Fruit fly (Drosophila melanogaster): ENCODE results near the gene naz.

The naz gene

dm6 chr3R:18328842-18329241, at the start of gene naz:
Gene naz (minus strand): TSS chr3R:18328942.
- TF ChIP-seq CG8478 (optimal IDR thresholded peaks at IDR 0.05) = no peak
- no peak for TF ChIP-seq CTCF (optimal IDR thresholded peaks at IDR 0.05)

- TF ChIP-seq CG8478 (optimal IDR thresholded peaks at IDR 0.05) = no peak
- no peak for TF ChIP-seq CTCF (optimal IDR thresholded peaks at IDR 0.05)
Observed at dm6 chr3R:18372688-18373304, 44.1 kb upstream of the naz start, which contains the start of gene gl. Gene gl (minus strand): TSS chr3R:18372738.

- TF ChIP-seq CTCF (optimal IDR thresholded peaks at IDR 0.05) = no peak
- TF ChIP-seq CG8478 (optimal IDR thresholded peaks at IDR 0.05) = no peak
Observed at dm6 chr3R:18371346-18371745, 42.6 kb upstream of the naz start.

dm6 chr3R:18368595-18368994, 39.9 kb upstream of the naz start:
- TF ChIP-seq CTCF (optimal IDR thresholded peaks at IDR 0.05) (no peak), CG8478 (optimal IDR thresholded peaks at IDR 0.05) (no peak)

- no peak for TF ChIP-seq CTCF (optimal IDR thresholded peaks at IDR 0.05)
- TF ChIP-seq CG8478 (optimal IDR thresholded peaks at IDR 0.05) = no peak
Observed at dm6 chr3R:18366644-18366985, 37.9 kb upstream of the naz start.

dm6 chr3R:18365978-18366643, 37.4 kb upstream of the naz start, which contains the start of the genes WRNexo and Nup43:
Gene WRNexo (minus strand): TSS chr3R:18366162.
Gene Nup43 (plus strand): TSS chr3R:18366638.
- TF ChIP-seq CG8478 (optimal IDR thresholded peaks at IDR 0.05) (no peak), CTCF (optimal IDR thresholded peaks at IDR 0.05) (no peak)

- TF ChIP-seq CG8478 (optimal IDR thresholded peaks at IDR 0.05) = no peak
- no peak for TF ChIP-seq CTCF (optimal IDR thresholded peaks at IDR 0.05)
Observed at dm6 chr3R:18361694-18362093, 33.0 kb upstream of the naz start, which contains the start of gene hmw. Gene hmw (plus strand): TSS chr3R:18361994.

- no peak for TF ChIP-seq CG8478 (optimal IDR thresholded peaks at IDR 0.05)
- no peak for TF ChIP-seq CTCF (optimal IDR thresholded peaks at IDR 0.05)
Observed at dm6 chr3R:18360630-18361260, 32.0 kb upstream of the naz start, which contains the start of gene CG15803. Gene CG15803 (minus strand): TSS chr3R:18360728.

dm6 chr3R:18355781-18356180, 27.0 kb upstream of the naz start:
- TF ChIP-seq CG8478 (optimal IDR thresholded peaks at IDR 0.05) (no peak), CTCF (optimal IDR thresholded peaks at IDR 0.05) (no peak)

- TF ChIP-seq CTCF (optimal IDR thresholded peaks at IDR 0.05) (no peak), CG8478 (optimal IDR thresholded peaks at IDR 0.05) (no peak)
Observed at dm6 chr3R:18338493-18338892, 9.8 kb upstream of the naz start.

- TF ChIP-seq CTCF (optimal IDR thresholded peaks at IDR 0.05) (no peak), CG8478 (optimal IDR thresholded peaks at IDR 0.05) (no peak)
Observed at dm6 chr3R:18314824-18315690, 13.7 kb downstream of the naz start.

dm6 chr3R:18314320-18314719, 14.4 kb downstream of the naz start, which contains the start of gene PKD:
Gene PKD (minus strand): TSS chr3R:18314407.
- no peak for TF ChIP-seq CTCF (optimal IDR thresholded peaks at IDR 0.05)
- no peak for TF ChIP-seq CG8478 (optimal IDR thresholded peaks at IDR 0.05)

dm6 chr3R:18312761-18313160, 16.0 kb downstream of the naz start:
- TF ChIP-seq CTCF (optimal IDR thresholded peaks at IDR 0.05) = no peak
- TF ChIP-seq CG8478 (optimal IDR thresholded peaks at IDR 0.05) = no peak

dm6 chr3R:18311368-18311919, 17.3 kb downstream of the naz start:
- TF ChIP-seq CTCF (optimal IDR thresholded peaks at IDR 0.05) (no peak), CG8478 (optimal IDR thresholded peaks at IDR 0.05) (no peak)

Measured in S2 (cell line).